Worm (Caenorhabditis elegans): ENCODE results near the gene rab-33.

Gene rab-33

DNA sequence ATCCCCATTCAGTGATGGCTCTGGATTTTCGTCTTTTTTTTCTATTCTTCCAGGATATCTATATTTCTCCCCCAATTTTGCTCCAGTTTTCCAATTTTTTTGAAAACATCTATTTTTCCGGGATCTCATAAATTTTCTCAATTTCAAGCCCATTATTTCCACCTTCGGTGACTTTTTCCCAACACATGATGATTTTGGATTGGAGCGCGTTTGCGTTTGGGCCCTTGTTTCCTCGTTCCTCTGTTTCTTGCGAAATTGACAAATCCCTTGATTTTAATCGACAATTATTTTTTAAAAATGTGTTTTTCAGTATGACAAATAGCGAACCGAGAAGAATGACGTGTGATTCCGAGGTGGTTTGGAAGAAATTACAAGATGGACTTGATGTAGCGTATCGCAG lies 32.7 kb downstream of the rab-33 start, which contains the start of gene cul-1:
Gene cul-1 (plus strand): TSS at position 311 of the 400 bp plus-strand sequence.
- TF ChIP-seq nhr-237 (tag; optimal IDR thresholded peaks at IDR 0.05): no peak
- peak in 1 of 2 experiments; percentile 50 for TF ChIP-seq lin-35 (GFP tag; optimal IDR thresholded peaks at IDR 0.05)
- no peak for TF ChIP-seq nhr-71 (tag; optimal IDR thresholded peaks at IDR 0.05)
- TF ChIP-seq skn-1 (tag; optimal IDR thresholded peaks at IDR 0.05): peak; percentile 98
- TF ChIP-seq hlh-17 (GFP tag; optimal IDR thresholded peaks at IDR 0.05; ENCODE audit: borderline replicate concordance): no peak
- no peak for TF ChIP-seq snpc-4 (tag; optimal IDR thresholded peaks at IDR 0.05)
- TF ChIP-seq efl-1 (optimal IDR thresholded peaks at IDR 0.05): peak in 1 of 2 experiments; percentile 20
- TF ChIP-seq efl-1 (GFP tag; optimal IDR thresholded peaks at IDR 0.05 in 1 of 2): peak; percentile 18 to 78
- no peak for TF ChIP-seq unc-130 (tag; optimal IDR thresholded peaks at IDR 0.05)
- TF ChIP-seq lsy-2 (tag; optimal IDR thresholded peaks at IDR 0.05): peak in 1 of 2 experiments; percentile 39
- no peak for TF ChIP-seq ces-1 (GFP tag; optimal IDR thresholded peaks at IDR 0.05)
- TF ChIP-seq lin-14 (GFP tag; optimal IDR thresholded peaks at IDR 0.05): no peak
- TF ChIP-seq zag-1 (tag; optimal IDR thresholded peaks at IDR 0.05): no peak
- no peak for TF ChIP-seq zip-4 (GFP tag; optimal IDR thresholded peaks at IDR 0.05)
- no peak for TF ChIP-seq unc-62 (GFP tag; optimal IDR thresholded peaks at IDR 0.05)
- TF ChIP-seq tlp-1 (tag; optimal IDR thresholded peaks at IDR 0.05): no peak
- no peak for TF ChIP-seq ceh-63 (GFP tag; optimal IDR thresholded peaks at IDR 0.05)
- no peak for TF ChIP-seq mep-1 (tag; optimal IDR thresholded peaks at IDR 0.05)
- TF ChIP-seq dpl-1 (GFP tag; optimal IDR thresholded peaks at IDR 0.05): peak in 1 of 3 experiments; percentile 43
- peak; percentile 1 for TF ChIP-seq blmp-1 (tag; optimal IDR thresholded peaks at IDR 0.05)

DNA sequence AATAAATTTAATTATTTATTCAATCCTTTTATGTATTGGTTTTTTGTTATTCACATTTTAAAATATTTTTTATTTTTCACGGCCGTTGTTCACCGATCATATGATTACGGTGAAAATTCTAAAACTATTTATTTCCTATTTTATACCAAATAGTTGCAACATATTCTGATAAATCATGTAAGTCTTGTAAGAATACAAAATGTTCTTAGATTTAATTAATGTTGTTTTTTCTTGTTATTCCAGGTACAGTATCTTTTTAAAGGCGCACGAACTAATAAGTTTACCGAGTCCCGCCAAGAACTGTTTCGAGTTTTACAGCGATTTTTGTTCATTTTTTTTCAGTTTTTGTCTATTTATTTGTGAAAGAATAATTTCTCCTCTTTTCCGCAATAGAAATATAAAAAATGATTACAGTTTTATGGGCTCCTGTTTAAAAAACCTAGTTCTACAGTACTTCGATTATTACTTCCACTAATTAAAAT lies 34.0 kb downstream of the rab-33 start, which contains the start of gene D2045.5:
Gene D2045.5 (minus strand): TSS at position 51 of the 482 bp plus-strand sequence.
- no peak for TF ChIP-seq mef-2 (tag; optimal IDR thresholded peaks at IDR 0.05)
- no peak for TF ChIP-seq unc-86 (tag; optimal IDR thresholded peaks at IDR 0.05)
- no peak for TF ChIP-seq unc-98 (GFP tag; IDR thresholded peaks at IDR 0.05)
- TF ChIP-seq tlp-1 (tag; optimal IDR thresholded peaks at IDR 0.05): no peak
- TF ChIP-seq F16B12.6 (tag; optimal IDR thresholded peaks at IDR 0.05): no peak
- TF ChIP-seq tbx-2 (tag; optimal IDR thresholded peaks at IDR 0.05): no peak
- TF ChIP-seq sup-37 (GFP tag; optimal IDR thresholded peaks at IDR 0.05): no peak
- TF ChIP-seq fos-1 (tag; optimal IDR thresholded peaks at IDR 0.05): no peak
- TF ChIP-seq nhr-76 (tag; optimal IDR thresholded peaks at IDR 0.05): no peak
- TF ChIP-seq elt-2 (tag; optimal IDR thresholded peaks at IDR 0.05): no peak
- no peak for TF ChIP-seq alr-1 (tag; optimal IDR thresholded peaks at IDR 0.05; ENCODE audit: borderline replicate concordance)
- TF ChIP-seq C16A3.4 (tag; optimal IDR thresholded peaks at IDR 0.05): no peak
- no peak for TF ChIP-seq blmp-1 (tag; optimal IDR thresholded peaks at IDR 0.05)
- no peak for TF ChIP-seq skn-1 (tag; optimal IDR thresholded peaks at IDR 0.05)
- TF ChIP-seq jun-1 (tag; optimal IDR thresholded peaks at IDR 0.05): no peak

- TF ChIP-seq swsn-7 (tag; optimal IDR thresholded peaks at IDR 0.05): no peak
- no peak for TF ChIP-seq sptf-1 (tag; optimal IDR thresholded peaks at IDR 0.05)
- TF ChIP-seq nhr-19 (GFP tag; conservative IDR thresholded peaks at IDR 0.05): no peak
These were observed 39.2 kb downstream of the rab-33 start for ce11 chrIII:10464455-10464854.

ce11 chrIII:10463653-10464052 lies 40.0 kb downstream of the rab-33 start:
- TF ChIP-seq sptf-1 (tag; optimal IDR thresholded peaks at IDR 0.05) (no peak), ama-1 (optimal IDR thresholded peaks at IDR 0.05) (no peak), grh-1 (GFP tag; IDR thresholded peaks at IDR 0.05) (no peak), lin-14 (GFP tag; optimal IDR thresholded peaks at IDR 0.05) (peak; percentile 69), unc-98 (GFP tag; IDR thresholded peaks at IDR 0.05) (no peak), rnt-1 (tag; optimal IDR thresholded peaks at IDR 0.05) (peak; percentile 32), mef-2 (tag; optimal IDR thresholded peaks at IDR 0.05) (no peak), nhr-77 (tag; optimal IDR thresholded peaks at IDR 0.05) (no peak), unc-62 (GFP tag; optimal IDR thresholded peaks at IDR 0.05) (no peak), ceh-8 (GFP tag; optimal IDR thresholded peaks at IDR 0.05) (no peak), fkh-4 (tag; optimal IDR thresholded peaks at IDR 0.05; ENCODE audit: borderline replicate concordance) (no peak), egl-27 (tag; optimal IDR thresholded peaks at IDR 0.05) (no peak), efl-3 (GFP tag; optimal IDR thresholded peaks at IDR 0.05) (no peak), F16B12.6 (tag; optimal IDR thresholded peaks at IDR 0.05) (no peak), fkh-10 (GFP tag; optimal IDR thresholded peaks at IDR 0.05) (no peak), lin-15B (tag; optimal IDR thresholded peaks at IDR 0.05) (no peak), ceh-63 (GFP tag; optimal IDR thresholded peaks at IDR 0.05) (no peak), C34B4.2 (tag; optimal IDR thresholded peaks at IDR 0.05) (no peak), snu-23 (GFP tag; optimal IDR thresholded peaks at IDR 0.05) (peak; percentile 60), C16A3.4 (tag; optimal IDR thresholded peaks at IDR 0.05) (peak; percentile 9), zag-1 (tag; optimal IDR thresholded peaks at IDR 0.05) (no peak), ces-1 (GFP tag; optimal IDR thresholded peaks at IDR 0.05) (no peak)

All from whole organism, L1 larva.